Worm (Caenorhabditis elegans): ENCODE results near the gene C15C8.5.

DNA sequence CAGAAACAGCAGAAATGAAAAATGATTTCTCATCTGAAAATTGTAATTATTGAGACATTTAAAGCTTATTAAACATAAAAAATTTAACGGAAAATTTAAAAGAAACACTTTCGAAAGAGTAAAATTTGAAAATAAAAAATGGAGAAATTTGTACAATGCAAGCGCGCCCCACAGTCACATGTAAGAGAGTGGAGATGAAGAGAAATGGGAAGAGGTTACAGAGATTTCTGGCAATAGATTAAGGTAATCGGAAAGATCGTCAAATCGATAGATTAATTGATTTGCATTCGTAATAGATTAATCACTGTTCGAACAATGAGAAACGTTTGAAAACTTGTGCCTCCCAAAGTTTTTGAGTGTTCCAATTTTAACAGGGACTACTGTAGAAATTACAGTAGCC is 376 bp upstream of the C15C8.5 start, which contains the start of gene C15C8.4:
- no peak for TF ChIP-seq him-1 (tag; optimal IDR thresholded peaks at IDR 0.05)
- TF ChIP-seq W03F9.2 (tag; optimal IDR thresholded peaks at IDR 0.05), result no peak

All from whole organism, L4/young adult.